Fruit fly (Drosophila melanogaster) S2 (cell line): ENCODE data around the gene CG32365.

Experiments
- CG8478 ChIP-seq: fragments of >200 bp; optimal IDR thresholded peaks from 2 replicates; lab custom pipeline; 2018
- CTCF ChIP-seq, 2 experiments: fragments of >200 bp; optimal IDR thresholded peaks; 2 replicates each; lab custom pipeline; 2018

dm6 chr3L:7935409-7935932 is 66.6 kb downstream of the CG32365 start:
- no peak for TF ChIP-seq CG8478 (lab: Kevin White, UChicago)
- no peak for TF ChIP-seq CTCF (optimal IDR thresholded peaks at IDR 0.05; lab: Kevin White, UChicago)
